Worm (Caenorhabditis elegans): ENCODE data around the gene C06G3.3.

ce11 chrIV:7048637-7049245 lies 12.8 kb downstream of the C06G3.3 start:
- TF ChIP-seq unc-62 (GFP tag; optimal IDR thresholded peaks at IDR 0.05) (no peak), xbp-1 (tag; optimal IDR thresholded peaks at IDR 0.05) (no peak), lin-35 (GFP tag; optimal IDR thresholded peaks at IDR 0.05) (peak in 1 of 2 experiments; percentile 66), skn-1 (tag; optimal IDR thresholded peaks at IDR 0.05) (no peak), pqm-1 (tag; optimal IDR thresholded peaks at IDR 0.05) (no peak), ets-5 (GFP tag; IDR thresholded peaks at IDR 0.05) (no peak), ces-1 (GFP tag; optimal IDR thresholded peaks at IDR 0.05) (no peak), dsc-1 (tag; optimal IDR thresholded peaks at IDR 0.05) (no peak), snpc-4 (tag; optimal IDR thresholded peaks at IDR 0.05) (no peak), hlh-4 (tag; optimal IDR thresholded peaks at IDR 0.05) (no peak), lsy-2 (tag; optimal IDR thresholded peaks at IDR 0.05) (peak in 1 of 2 experiments; percentile 33)

All from whole organism, L1 larva.